Fruit fly (Drosophila melanogaster) whole organism, wandering third instar larva: Measurements from ENCODE around the gene Rab9Db.
A peak's percentile ranks its signal among the peaks of the same experiment; 100 is the strongest.

Experiments used
- Abd-B ChIP-seq: fragments of >200 bp; optimal IDR thresholded peaks from 2 replicates; lab custom pipeline; 2017; ENCODE audit warnings: missing biosample characterization, missing genetic modification characterization
- CG32264 ChIP-seq: fragments of 200-800 bp; sonication (Bioruptor generic); optimal IDR thresholded peaks from 2 replicates; lab custom pipeline; 2016; ENCODE audit warnings: missing biosample characterization, missing genetic modification characterization
- CG9705 ChIP-seq: fragments of 200-800 bp; sonication (Bioruptor generic); optimal IDR thresholded peaks from 2 replicates; lab custom pipeline; 2018; ENCODE audit warnings: missing biosample characterization, mild to moderate bottlenecking, missing genetic modification characterization
- CrebA ChIP-seq: fragments of 200-800 bp; sonication (Bioruptor generic); optimal IDR thresholded peaks from 2 replicates; lab custom pipeline; 2016; ENCODE audit warnings: missing biosample characterization, mild to moderate bottlenecking, missing genetic modification characterization, borderline replicate concordance
- GATAd ChIP-seq: sonication (Bioruptor generic); optimal IDR thresholded peaks from 2 replicates; lab custom pipeline; 2016; ENCODE audit warnings: missing biosample characterization, missing genetic modification characterization
- HLH106 ChIP-seq: fragments of 200-800 bp; optimal IDR thresholded peaks from 3 replicates; lab custom pipeline; 2019; ENCODE audit warnings: missing biosample characterization, mild to moderate bottlenecking, missing genetic modification characterization, moderate library complexity
- Hnf4 ChIP-seq: fragments of 200-800 bp; sonication (Bioruptor generic); optimal IDR thresholded peaks from 2 replicates; lab custom pipeline; 2016; ENCODE audit warnings: missing biosample characterization, mild to moderate bottlenecking, missing genetic modification characterization
- Hr78 ChIP-seq: fragments of >200 bp; optimal IDR thresholded peaks from 2 replicates; lab custom pipeline; 2017; ENCODE audit warnings: missing biosample characterization, missing genetic modification characterization
- Hr83 ChIP-seq: fragments of 200-300 bp; sonication (Bioruptor generic); optimal IDR thresholded peaks from 2 replicates; lab custom pipeline; 2016; ENCODE audit warnings: missing biosample characterization, mild to moderate bottlenecking, missing genetic modification characterization, moderate library complexity; ENCODE audit not compliant: poor library complexity, severe bottlenecking
- Jra ChIP-seq: sonication (Bioruptor generic); optimal IDR thresholded peaks from 2 replicates; lab custom pipeline; 2016; ENCODE audit warnings: missing biosample characterization, missing genetic modification characterization
- Myc ChIP-seq: fragments of >200 bp; optimal IDR thresholded peaks from 2 replicates; lab custom pipeline; 2017
- N ChIP-seq: fragments of >200 bp; optimal IDR thresholded peaks from 2 replicates; lab custom pipeline; 2018; ENCODE audit warnings: missing biosample characterization, missing external identifiers, missing genetic modification characterization
- Rel ChIP-seq, 2 experiments: fragments of 200-800 bp; sonication (Bioruptor generic) in 1 of 2; optimal IDR thresholded peaks; 2 replicates in 1 of 2; 3 replicates in 1 of 2; lab custom pipeline; 2016 to 2019; ENCODE audit warnings: mild to moderate bottlenecking in 2 of 2, missing biosample characterization in 2 of 2, missing genetic modification characterization in 2 of 2, moderate library complexity in 1 of 2
- Sp1 ChIP-seq: fragments of 200-800 bp; sonication (Bioruptor generic); optimal IDR thresholded peaks from 3 replicates; lab custom pipeline; 2019; ENCODE audit warnings: missing biosample characterization, mild to moderate bottlenecking, missing genetic modification characterization, moderate library complexity
- Vsx2 ChIP-seq: fragments of 200-300, 225-300 bp; sonication (Bioruptor generic); optimal IDR thresholded peaks from 2 replicates; lab custom pipeline; 2018; ENCODE audit warnings: missing biosample characterization, missing genetic modification characterization; ENCODE audit not compliant: partially characterized antibody
- dl ChIP-seq, 2 experiments: fragments of 175-275, 200-275 bp in 1 of 2; fragments of 200-275 bp in 1 of 2; sonication (Bioruptor generic); optimal IDR thresholded peaks; lab custom pipeline; 2018; ENCODE audit warnings: mild to moderate bottlenecking in 2 of 2, missing biosample characterization in 2 of 2, missing genetic modification characterization in 2 of 2, moderate library complexity in 2 of 2; ENCODE audit not compliant: partially characterized antibody in 2 of 2, insufficient read depth in 1 of 2
- dmrt93B ChIP-seq: fragments of 200-800 bp; sonication (Bioruptor generic); optimal IDR thresholded peaks from 2 replicates; lab custom pipeline; 2018; ENCODE audit warnings: missing biosample characterization, mild to moderate bottlenecking, missing genetic modification characterization
- dsf ChIP-seq: sonication (Bioruptor generic); optimal IDR thresholded peaks from 2 replicates; lab custom pipeline; 2016; ENCODE audit warnings: missing biosample characterization, missing genetic modification characterization, borderline replicate concordance
- ey ChIP-seq: fragments of 200-800 bp; sonication (Bioruptor generic); optimal IDR thresholded peaks from 2 replicates; lab custom pipeline; 2016; ENCODE audit warnings: missing biosample characterization, missing genetic modification characterization
- foxo ChIP-seq, 2 experiments: fragments of 200-800 bp; sonication (Bioruptor generic); optimal IDR thresholded peaks; 2 replicates in 1 of 2; 3 replicates in 1 of 2; lab custom pipeline; 2016 to 2017; ENCODE audit warnings: missing biosample characterization in 2 of 2, missing genetic modification characterization in 2 of 2
- h ChIP-seq: fragments of 200-800 bp; sonication (Bioruptor generic); optimal IDR thresholded peaks from 3 replicates; lab custom pipeline; 2016; ENCODE audit warnings: missing biosample characterization, mild to moderate bottlenecking, missing genetic modification characterization
- lola ChIP-seq: fragments of >200 bp; optimal IDR thresholded peaks from 2 replicates; lab custom pipeline; 2017; ENCODE audit warnings: missing biosample characterization, missing genetic modification characterization
- pan ChIP-seq: fragments of >200 bp; optimal IDR thresholded peaks from 2 replicates; lab custom pipeline; 2017
- psq ChIP-seq: fragments of 200-800 bp; sonication (Bioruptor generic); optimal IDR thresholded peaks from 3 replicates; lab custom pipeline; 2017; ENCODE audit warnings: missing biosample characterization, mild to moderate bottlenecking, missing genetic modification characterization, moderate library complexity
- rgr ChIP-seq: fragments of 200-800 bp; sonication (Bioruptor generic); optimal IDR thresholded peaks from 3 replicates; lab custom pipeline; 2016; ENCODE audit warnings: missing biosample characterization, mild to moderate bottlenecking, missing genetic modification characterization
- sv ChIP-seq: fragments of 200-800 bp; sonication (Bioruptor generic); optimal IDR thresholded peaks from 3 replicates; lab custom pipeline; 2016; ENCODE audit warnings: missing biosample characterization, missing genetic modification characterization
- tai ChIP-seq: sonication (Bioruptor generic); optimal IDR thresholded peaks from 2 replicates; lab custom pipeline; 2016; ENCODE audit warnings: missing biosample characterization, missing genetic modification characterization
- woc ChIP-seq: sonication (Bioruptor generic); optimal IDR thresholded peaks from 2 replicates; lab custom pipeline; 2016; ENCODE audit warnings: missing biosample characterization, mild to moderate bottlenecking, missing genetic modification characterization

Gene Rab9Db

DNA sequence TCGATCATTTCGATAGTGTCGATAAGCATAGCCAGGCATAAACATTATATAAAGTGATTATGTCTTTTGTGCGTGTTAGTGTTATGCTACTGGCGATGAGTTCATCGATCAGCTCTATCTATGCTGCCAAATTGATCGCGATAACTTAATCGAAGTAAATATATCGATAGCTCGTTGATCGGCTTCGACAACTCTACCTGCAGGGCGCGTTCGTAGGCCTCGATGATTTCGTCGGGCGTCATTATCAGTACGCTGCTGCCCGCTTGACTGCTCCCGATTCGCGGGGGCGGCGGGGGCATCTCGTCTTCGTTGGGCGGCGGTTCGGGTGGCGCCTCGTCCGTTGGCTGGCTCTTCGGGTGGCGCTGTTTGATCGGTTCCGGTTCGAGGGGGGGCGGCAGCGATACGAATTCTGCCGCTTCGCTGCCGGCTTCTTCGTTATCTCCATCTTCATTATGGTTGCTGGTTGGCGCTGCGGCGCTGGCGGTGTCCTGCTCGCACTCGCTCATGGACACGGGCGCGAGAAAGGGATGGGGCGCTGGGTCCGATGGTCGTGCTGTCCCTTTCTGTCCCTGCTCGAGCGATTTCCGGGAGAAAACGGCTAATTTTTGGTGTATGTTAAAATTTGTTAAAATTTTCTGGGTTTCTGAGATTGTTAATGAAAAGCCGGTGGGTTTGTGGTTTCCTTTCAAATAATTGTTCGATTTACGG, 20.8 kb downstream of the Rab9Db start, which contains the start of gene CG1628:
CG1628 (minus strand) TSS at position 658 of the 708 bp plus-strand sequence.
- TF ChIP-seq Hnf4 (GFP tag; lab: Kevin White, UChicago) (no peak), tai (GFP tag; lab: Kevin White, UChicago) (no peak), CG9705 (GFP tag; lab: Kevin White, UChicago) (no peak), Hr78 (no peak), Hr83 (GFP tag; lab: Kevin White, UChicago) (no peak), dmrt93B (peak; percentile 0)

dm6 chrX:10601479-10601921, 21.5 kb downstream of the Rab9Db start:
- TF ChIP-seq rgr (GFP tag; lab: Kevin White, UChicago) (peak; percentile 44), Abd-B (GFP tag; lab: Kevin White, UChicago) (no peak), psq (GFP tag; lab: Kevin White, UChicago) (peak; percentile 28), HLH106 (peak; percentile 43), tai (GFP tag; lab: Kevin White, UChicago) (no peak), foxo (GFP tag; optimal IDR thresholded peaks at IDR 0.05; lab: Kevin White, UChicago) (peak in 1 of 2 experiments; percentile 32), Hnf4 (GFP tag; lab: Kevin White, UChicago) (no peak)

DNA sequence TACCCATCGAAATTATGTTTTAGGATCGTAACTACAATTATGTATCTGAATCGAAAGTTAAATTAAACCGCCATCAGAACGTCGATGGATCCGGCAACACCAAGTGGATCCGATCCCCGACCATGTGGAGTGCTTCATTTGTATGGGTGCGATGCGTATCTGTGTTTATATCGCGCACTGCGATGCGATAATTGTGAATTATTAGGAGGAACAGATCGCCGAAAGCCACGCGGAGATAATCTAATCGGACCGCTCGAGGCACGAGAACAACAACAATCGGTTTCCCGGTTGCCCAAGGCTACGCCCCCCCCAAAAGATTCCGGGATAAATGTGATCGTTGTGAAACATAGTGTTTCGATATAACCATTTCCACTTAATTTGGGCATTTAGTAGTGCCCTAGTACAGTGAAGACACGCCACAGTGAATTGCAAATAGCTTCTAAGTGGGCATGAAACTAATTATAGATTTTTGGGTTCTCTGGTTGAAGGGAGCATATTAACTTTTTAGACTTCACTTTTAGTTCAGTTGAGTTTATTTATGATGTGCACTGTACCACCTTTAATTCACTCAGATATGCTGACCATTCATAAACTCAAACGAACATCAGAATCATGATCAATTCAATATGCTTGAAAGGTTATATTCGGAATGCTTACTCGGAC, 22.6 kb downstream of the Rab9Db start:
- TF ChIP-seq sv (GFP tag; lab: Kevin White, UChicago) (peak; percentile 11), ey (GFP tag; lab: Kevin White, UChicago) (peak; percentile 31), Hr83 (GFP tag; lab: Kevin White, UChicago) (no peak)
- TF ChIP-seq, all 38 proteins: peak for 2

dm6 chrX:10599318-10599717, 23.7 kb downstream of the Rab9Db start:
- no peak for TF ChIP-seq GATAd (GFP tag; lab: Kevin White, UChicago)
- no peak for TF ChIP-seq Abd-B (GFP tag; lab: Kevin White, UChicago)
- TF ChIP-seq sv (GFP tag; lab: Kevin White, UChicago), result no peak
- TF ChIP-seq lola, result no peak
- no peak for TF ChIP-seq Sp1 (GFP tag; lab: Kevin White, UChicago)
- no peak for TF ChIP-seq dsf (GFP tag; lab: Kevin White, UChicago)
- TF ChIP-seq Rel (GFP tag; optimal IDR thresholded peaks at IDR 0.05; lab: Kevin White, UChicago), result no peak
- no peak for TF ChIP-seq Rel (tag; optimal IDR thresholded peaks at IDR 0.05; lab: Kevin White, UChicago)
- TF ChIP-seq Myc (lab: Kevin White, UChicago), result no peak
- TF ChIP-seq CG32264 (GFP tag; lab: Kevin White, UChicago), result no peak
- TF ChIP-seq Hr83 (GFP tag; lab: Kevin White, UChicago), result no peak
- no peak for TF ChIP-seq CG9705 (GFP tag; lab: Kevin White, UChicago)
- TF ChIP-seq, all 38 proteins: peak for 0

- TF ChIP-seq Hr78 (no peak), CrebA (GFP tag; lab: Kevin White, UChicago) (no peak), tai (GFP tag; lab: Kevin White, UChicago) (no peak), Rel (GFP tag; optimal IDR thresholded peaks at IDR 0.05; lab: Kevin White, UChicago) (no peak), Rel (tag; optimal IDR thresholded peaks at IDR 0.05; lab: Kevin White, UChicago) (no peak), pan (no peak), CG32264 (GFP tag; lab: Kevin White, UChicago) (no peak), Sp1 (GFP tag; lab: Kevin White, UChicago) (no peak), dsf (GFP tag; lab: Kevin White, UChicago) (no peak), Jra (GFP tag; lab: Kevin White, UChicago) (no peak), Vsx2 (no peak), woc (GFP tag; lab: Kevin White, UChicago) (no peak), HLH106 (no peak), dl (GFP tag; optimal IDR thresholded peaks at IDR 0.05; lab: Kevin White, UChicago; ENCODE audit: insufficient read depth in 1 of 2, partially characterized antibody in 2 of 2) (no peak), sv (GFP tag; lab: Kevin White, UChicago) (no peak), N (GFP tag; lab: Kevin White, UChicago) (no peak), lola (no peak), h (no peak)
- TF ChIP-seq, all 38 proteins: peak for 0
Measured at dm6 chrX:10595813-10596212, 27.2 kb downstream of the Rab9Db start, which contains the start of the genes Hmr and CG2124. Hmr (minus strand) TSS chrX:10595855. CG2124 (plus strand) TSS chrX:10596122.
